Worm (Caenorhabditis elegans) whole organism, L1 larva: ENCODE results near the gene C06B8.3.

Experiments
- aly-2 ChIP-seq: fragments of 150-350 bp; optimal IDR thresholded peaks from 2 replicates; lab custom pipeline; 2014; ENCODE audit warnings: missing biosample characterization, missing genetic modification characterization
- ceh-63 ChIP-seq: fragments of 200-800 bp; sonication (Bioruptor generic); optimal IDR thresholded peaks from 2 replicates; lab custom pipeline; 2018; ENCODE audit warnings: mild to moderate bottlenecking, missing genetic modification characterization, missing compliant biosample characterization
- ceh-90 ChIP-seq: sonication (generic microtip); optimal IDR thresholded peaks from 2 replicates; lab custom pipeline; 2016; ENCODE audit warnings: missing genetic modification characterization, missing compliant biosample characterization
- hpl-2 ChIP-seq: fragments of 150-350 bp; optimal IDR thresholded peaks from 2 replicates; lab custom pipeline; 2014; ENCODE audit warnings: missing biosample characterization, missing genetic modification reagents, missing genetic modification characterization
- irx-1 ChIP-seq: sonication (generic microtip); optimal IDR thresholded peaks from 2 replicates; lab custom pipeline; 2016; ENCODE audit warnings: missing genetic modification characterization, missing compliant biosample characterization
- lsy-2 ChIP-seq, 2 experiments: fragments of 150-350 bp; optimal IDR thresholded peaks; 2 replicates each; lab custom pipeline; 2014; ENCODE audit warnings: missing biosample characterization in 2 of 2, missing genetic modification characterization in 2 of 2
- nhr-11 ChIP-seq: fragments of 150-350 bp; optimal IDR thresholded peaks from 2 replicates; lab custom pipeline; 2014; ENCODE audit warnings: missing biosample characterization, missing genetic modification characterization
- nhr-237 ChIP-seq: fragments of 150-350 bp; optimal IDR thresholded peaks from 2 replicates; lab custom pipeline; 2014; ENCODE audit warnings: missing biosample characterization, missing genetic modification characterization
- nhr-28 ChIP-seq: fragments of 150-350 bp; optimal IDR thresholded peaks from 2 replicates; lab custom pipeline; 2014; ENCODE audit warnings: missing biosample characterization, missing genetic modification characterization
- nhr-76 ChIP-seq: sonication (generic microtip); optimal IDR thresholded peaks from 2 replicates; lab custom pipeline; 2017; ENCODE audit warnings: missing biosample characterization, missing genetic modification characterization

ce11 chrV:15478597-15478996 is 5.8 kb downstream of the C06B8.3 start, which contains the start of gene C06B8.2:
- no peak for TF ChIP-seq lsy-2 (tag; optimal IDR thresholded peaks at IDR 0.05; lab: Kevin White, UChicago)
- TF ChIP-seq ceh-90 (tag; lab: Kevin White, UChicago) = no peak
- TF ChIP-seq aly-2 (tag; lab: Kevin White, UChicago) = no peak
- TF ChIP-seq nhr-237 (tag; lab: Kevin White, UChicago) = no peak
- TF ChIP-seq nhr-28 (tag; lab: Kevin White, UChicago) = no peak
- TF ChIP-seq nhr-11 = no peak
- no peak for TF ChIP-seq hpl-2 (GFP tag; lab: Kevin White, UChicago)
- TF ChIP-seq irx-1 = no peak
- TF ChIP-seq nhr-76 = no peak
- no peak for TF ChIP-seq ceh-63 (GFP tag; lab: Kevin White, UChicago)
